Fruit fly (Drosophila melanogaster) whole organism, embryonic: ENCODE results near the gene CG16865.
A peak's percentile ranks its signal among the peaks of the same experiment; 100 is the strongest.

Experiments used
- Blimp-1 ChIP-seq: fragments of 200-800 bp; sonication (Bioruptor generic); optimal IDR thresholded peaks from 3 replicates; lab custom pipeline; 2018; ENCODE audit warnings: missing biosample characterization, missing genetic modification characterization, mild to moderate bottlenecking, moderate library complexity, missing genetic modification reagents
- CG1024 ChIP-seq: fragments of 200-800 bp; sonication (Bioruptor generic); IDR thresholded peaks from 2 replicates; pipeline ENCODE4 v1.3.6; 2022; ENCODE audit warnings: missing biosample characterization, missing genetic modification characterization
- CG10267 ChIP-seq: fragments of 200-800 bp; sonication (Bioruptor generic); optimal IDR thresholded peaks from 2 replicates; lab custom pipeline; 2018; ENCODE audit warnings: missing biosample characterization, mild to moderate bottlenecking, missing genetic modification characterization, moderate library complexity
- CG10431 ChIP-seq: fragments of 200-800 bp; sonication (Bioruptor generic); optimal IDR thresholded peaks from 3 replicates; lab custom pipeline; 2018; ENCODE audit warnings: missing biosample characterization, mild to moderate bottlenecking, missing genetic modification characterization
- CG12236 ChIP-seq: fragments of 200-800 bp; sonication (Bioruptor generic); optimal IDR thresholded peaks from 2 replicates; lab custom pipeline; 2016; ENCODE audit warnings: missing biosample characterization, missing genetic modification characterization
- CG15514 ChIP-seq: fragments of 200-800 bp; sonication (Bioruptor generic); optimal IDR thresholded peaks from 3 replicates; lab custom pipeline; 2017; ENCODE audit warnings: missing biosample characterization, missing genetic modification characterization, mild to moderate bottlenecking, moderate library complexity, missing genetic modification reagents
- CG1602 ChIP-seq: fragments of 200-800 bp; sonication (Bioruptor generic); optimal IDR thresholded peaks from 3 replicates; lab custom pipeline; 2016; ENCODE audit warnings: missing biosample characterization, missing genetic modification characterization
- CG17802 ChIP-seq: fragments of 200-800 bp; sonication (Bioruptor generic); optimal IDR thresholded peaks from 2 replicates; lab custom pipeline; 2018; ENCODE audit warnings: missing biosample characterization, mild to moderate bottlenecking, missing genetic modification characterization, moderate library complexity
- CG30020 ChIP-seq: fragments of 200-800 bp; optimal IDR thresholded peaks from 2 replicates; lab custom pipeline; 2019; ENCODE audit warnings: missing biosample characterization, mild to moderate bottlenecking, missing genetic modification characterization, moderate library complexity
- CG31224 ChIP-seq: fragments of 200-800 bp; sonication (Bioruptor generic); IDR thresholded peaks from 2 replicates; pipeline ENCODE4 v1.3.6; 2022; ENCODE audit warnings: missing biosample characterization, missing genetic modification characterization
- CG34422 ChIP-seq: fragments of 200-800 bp; sonication (Bioruptor generic); IDR thresholded peaks from 3 replicates; pipeline ENCODE4 v1.3.6; 2022; ENCODE audit warnings: missing biosample characterization, missing genetic modification characterization
- CG6854 ChIP-seq: fragments of 200-800 bp; sonication (Bioruptor generic); optimal IDR thresholded peaks from 3 replicates; lab custom pipeline; 2017; ENCODE audit warnings: missing biosample characterization, mild to moderate bottlenecking, missing genetic modification characterization
- CG8924 ChIP-seq: fragments of 200-800 bp; optimal IDR thresholded peaks from 3 replicates; lab custom pipeline; 2019; ENCODE audit warnings: missing biosample characterization, mild to moderate bottlenecking, missing genetic modification characterization, moderate library complexity
- CG9215 ChIP-seq: fragments of 200-800 bp; sonication (Bioruptor generic); IDR thresholded peaks from 2 replicates; pipeline ENCODE4 v1.3.6; 2022; ENCODE audit warnings: missing biosample characterization, missing genetic modification characterization
- Camta ChIP-seq: fragments of 200-800 bp; sonication (Bioruptor generic); optimal IDR thresholded peaks from 2 replicates; lab custom pipeline; 2016; ENCODE audit warnings: missing biosample characterization, missing genetic modification characterization
- Chrac-16 ChIP-seq: fragments of 200-800 bp; sonication (Bioruptor generic); optimal IDR thresholded peaks from 3 replicates; lab custom pipeline; 2016; ENCODE audit warnings: missing biosample characterization, missing genetic modification characterization
- CoRest ChIP-seq: fragments of 200-800 bp; sonication (Bioruptor generic); optimal IDR thresholded peaks from 3 replicates; lab custom pipeline; 2018; ENCODE audit warnings: missing biosample characterization, mild to moderate bottlenecking, missing genetic modification characterization, moderate library complexity
- D19A ChIP-seq: fragments of 200-800 bp; optimal IDR thresholded peaks from 3 replicates; lab custom pipeline; 2019; ENCODE audit warnings: missing biosample characterization, mild to moderate bottlenecking, missing genetic modification characterization, moderate library complexity
- Drgx ChIP-seq: fragments of 200-800 bp; sonication (Bioruptor generic); IDR thresholded peaks from 2 replicates; pipeline ENCODE4 v1.3.6; 2022; ENCODE audit warnings: missing biosample characterization, missing genetic modification characterization
- Gug ChIP-seq: fragments of 200-800 bp; sonication (Bioruptor generic); IDR thresholded peaks from 4 replicates; pipeline ENCODE4 v1.3.6; 2022; ENCODE audit warnings: missing biosample characterization, missing genetic modification characterization
- H15 ChIP-seq: fragments of 200-800 bp; sonication (Bioruptor generic); IDR thresholded peaks from 3 replicates; pipeline ENCODE4 v1.3.6; 2022; ENCODE audit warnings: missing biosample characterization, missing genetic modification characterization
- Hmx ChIP-seq: fragments of 200-800 bp; sonication (Bioruptor generic); optimal IDR thresholded peaks from 2 replicates; lab custom pipeline; 2016; ENCODE audit warnings: missing biosample characterization, missing genetic modification characterization
- MESR4 ChIP-seq: fragments of 200-800 bp; sonication (Bioruptor generic); optimal IDR thresholded peaks from 2 replicates; lab custom pipeline; 2018; ENCODE audit warnings: missing biosample characterization, mild to moderate bottlenecking, missing genetic modification characterization, moderate library complexity
- Nf-YC ChIP-seq: fragments of 200-800 bp; optimal IDR thresholded peaks from 3 replicates; lab custom pipeline; 2019; ENCODE audit warnings: missing biosample characterization, mild to moderate bottlenecking, missing genetic modification characterization, moderate library complexity
- Sin3A ChIP-seq: fragments of >200 bp; optimal IDR thresholded peaks from 2 replicates; lab custom pipeline; 2018
- Six4 ChIP-seq: fragments of 200-800 bp; sonication (Bioruptor generic); optimal IDR thresholded peaks from 2 replicates; lab custom pipeline; 2016; ENCODE audit warnings: missing biosample characterization, missing genetic modification characterization
- Sox100B ChIP-seq: fragments of 200-800 bp; sonication (Bioruptor generic); optimal IDR thresholded peaks from 3 replicates; lab custom pipeline; 2018; ENCODE audit warnings: missing biosample characterization, mild to moderate bottlenecking, missing genetic modification characterization
- Sry-δ ChIP-seq: fragments of 200-800 bp; sonication (Bioruptor generic); optimal IDR thresholded peaks from 2 replicates; lab custom pipeline; 2016; ENCODE audit warnings: missing biosample characterization, missing genetic modification characterization
- Ssrp ChIP-seq: fragments of 200-800 bp; sonication (Bioruptor generic); optimal IDR thresholded peaks from 2 replicates; lab custom pipeline; 2018; ENCODE audit warnings: missing biosample characterization, mild to moderate bottlenecking, missing genetic modification characterization, moderate library complexity
- chif ChIP-seq, 2 experiments: fragments of 200-800 bp; sonication (Bioruptor generic); optimal IDR thresholded peaks; 3 replicates each; lab custom pipeline; 2016; ENCODE audit warnings: missing biosample characterization in 2 of 2, missing genetic modification characterization in 2 of 2
- disco-r ChIP-seq: fragments of 200-800 bp; sonication (Bioruptor generic); optimal IDR thresholded peaks from 2 replicates; lab custom pipeline; 2016; ENCODE audit warnings: missing biosample characterization, missing genetic modification characterization
- fd102C ChIP-seq: fragments of 200-800 bp; sonication (Bioruptor generic); optimal IDR thresholded peaks from 2 replicates; lab custom pipeline; 2018; ENCODE audit warnings: missing biosample characterization, mild to moderate bottlenecking, missing genetic modification characterization, moderate library complexity
- gfzf ChIP-seq: fragments of 200-800 bp; sonication (Bioruptor generic); optimal IDR thresholded peaks from 2 replicates; lab custom pipeline; 2016; ENCODE audit warnings: missing biosample characterization, mild to moderate bottlenecking, missing genetic modification characterization, moderate library complexity
- grau ChIP-seq: fragments of 200-800 bp; optimal IDR thresholded peaks from 3 replicates; lab custom pipeline; 2019; ENCODE audit warnings: missing biosample characterization, mild to moderate bottlenecking, missing genetic modification characterization, moderate library complexity
- hb ChIP-seq: fragments of 200-800 bp; sonication (Bioruptor generic); IDR thresholded peaks from 3 replicates; pipeline ENCODE4 v1.3.6; 2022; ENCODE audit warnings: missing biosample characterization, missing genetic modification characterization; ENCODE audit not compliant: partially characterized antibody
- hth ChIP-seq: fragments of >200 bp; optimal IDR thresholded peaks from 2 replicates; lab custom pipeline; 2017; ENCODE audit warnings: inconsistent platforms
- ind ChIP-seq: fragments of 200-800 bp; sonication (Bioruptor generic); optimal IDR thresholded peaks from 3 replicates; lab custom pipeline; 2016; ENCODE audit warnings: missing biosample characterization, missing genetic modification characterization
- kay ChIP-seq: fragments of 200-800 bp; sonication (Bioruptor generic); optimal IDR thresholded peaks from 2 replicates; lab custom pipeline; 2016; ENCODE audit warnings: missing biosample characterization, missing genetic modification characterization
- klu ChIP-seq: fragments of 200-800 bp; sonication (Bioruptor generic); IDR thresholded peaks from 2 replicates; pipeline ENCODE4 v1.3.6; 2022; ENCODE audit warnings: missing biosample characterization, missing genetic modification characterization
- knrl ChIP-seq: fragments of 200-800 bp; sonication (Bioruptor generic); IDR thresholded peaks from 3 replicates; pipeline ENCODE4 v1.3.6; 2022; ENCODE audit warnings: missing biosample characterization, missing genetic modification characterization; ENCODE audit not compliant: partially characterized antibody
- lov ChIP-seq, 2 experiments: fragments of 200-800 bp in 1 of 2; fragments of >200 bp in 1 of 2; sonication (Bioruptor generic) in 1 of 2; IDR thresholded peaks in 1 of 2; optimal IDR thresholded peaks in 1 of 2; 2 replicates in 1 of 2; 3 replicates in 1 of 2; pipeline versions ENCODE4 v1.3.6 to Lab custom; 2017 to 2022; ENCODE audit warnings: missing biosample characterization in 1 of 2, missing genetic modification characterization in 1 of 2
- prd ChIP-seq, 3 experiments: fragments of >200 bp in 2 of 3; fragments of 200-800 bp in 1 of 3; sonication (Bioruptor generic) in 1 of 3; optimal IDR thresholded peaks in 2 of 3; IDR thresholded peaks in 1 of 3; 2 replicates in 2 of 3; 3 replicates in 1 of 3; pipeline versions ENCODE4 v1.3.6 to Lab custom; 2017 to 2022; ENCODE audit warnings: missing biosample characterization in 1 of 3, missing genetic modification characterization in 1 of 3
- rib ChIP-seq: fragments of 200-800 bp; sonication (Bioruptor generic); IDR thresholded peaks from 2 replicates; pipeline ENCODE4 v1.3.6; 2022; ENCODE audit warnings: missing biosample characterization, missing genetic modification characterization
- sd ChIP-seq: fragments of 200-800 bp; sonication (Bioruptor generic); optimal IDR thresholded peaks from 3 replicates; lab custom pipeline; 2018; ENCODE audit warnings: missing biosample characterization, mild to moderate bottlenecking, missing genetic modification characterization, moderate library complexity
- sens ChIP-seq: fragments of 200-800 bp; sonication (Bioruptor generic); peaks from one replicate; lab custom pipeline; 2016; ENCODE audit warnings: missing biosample characterization, missing genetic modification characterization
- seq ChIP-seq: fragments of 200-800 bp; sonication (Bioruptor generic); IDR thresholded peaks from 2 replicates; pipeline ENCODE4 v1.3.6; 2022; ENCODE audit warnings: missing biosample characterization, missing genetic modification characterization
- vnd ChIP-seq: fragments of 200-800 bp; sonication (Bioruptor generic); IDR thresholded peaks from 3 replicates; pipeline ENCODE4 v1.3.6; 2022; ENCODE audit warnings: missing biosample characterization, missing genetic modification characterization; ENCODE audit not compliant: partially characterized antibody
- z ChIP-seq: fragments of 200-800 bp; sonication (Bioruptor generic); IDR thresholded peaks from 3 replicates; pipeline ENCODE4 v1.3.6; 2022; ENCODE audit warnings: missing biosample characterization, missing genetic modification characterization

Gene CG16865

DNA sequence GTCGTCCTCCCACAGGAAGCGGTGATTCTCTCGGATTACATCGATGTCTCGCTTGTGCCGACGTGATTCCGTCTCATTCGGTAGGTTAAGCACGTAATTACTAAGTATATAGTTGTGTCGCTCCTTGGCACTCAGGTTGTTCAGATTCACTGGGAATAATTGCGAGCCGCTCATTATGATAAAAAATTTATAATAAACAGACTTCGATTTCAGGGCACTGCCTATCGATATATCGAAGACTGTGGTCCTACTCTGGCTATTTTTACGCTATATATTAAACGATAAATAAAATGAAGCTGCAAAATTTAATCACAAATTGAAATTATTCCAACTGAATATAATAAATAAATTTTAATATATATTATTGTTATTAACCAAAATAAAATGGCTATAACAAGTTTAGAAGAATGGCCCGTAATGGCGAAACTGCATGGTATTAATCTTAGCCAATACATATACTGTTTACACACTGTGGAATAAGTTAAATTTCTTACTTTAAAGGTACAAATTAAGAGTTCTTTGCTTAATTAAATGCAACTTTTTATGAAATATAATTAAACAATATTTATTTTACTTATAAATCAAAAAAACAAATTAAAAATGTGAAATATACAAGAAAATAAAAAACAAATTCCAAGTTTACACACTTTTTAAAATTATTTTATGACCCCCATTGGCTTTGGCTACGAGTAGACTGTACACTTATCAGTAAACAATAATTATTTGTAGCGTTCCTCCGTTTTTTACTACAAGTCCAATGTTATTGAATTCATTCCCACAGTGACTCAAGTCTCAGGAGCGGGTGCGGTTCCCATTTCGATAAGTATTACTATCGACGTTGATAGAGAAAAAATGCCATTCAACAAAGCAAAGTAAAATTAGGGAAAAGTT, 27.8 kb upstream of the CG16865 start, which contains the start of gene Eato (continued):
- peak; percentile 35 for TF ChIP-seq CG17802 (tag; lab: Kevin White, UChicago)
- 0 out of 3 replicates have a peak, but pooled peaks have one; percentile 26 for TF ChIP-seq CG34422
- peak; percentile 9 for TF ChIP-seq CG10267 (tag; lab: Kevin White, UChicago)
- no peak for TF ChIP-seq Hmx (GFP tag; lab: Kevin White, UChicago)
- peak; percentile 25 for TF ChIP-seq gfzf
- no peak for TF ChIP-seq chif (GFP tag; optimal IDR thresholded peaks at IDR 0.05; lab: Kevin White, UChicago)
- no peak for TF ChIP-seq lov (optimal IDR thresholded peaks at IDR 0.05; lab: Kevin White, UChicago)
- TF ChIP-seq lov (GFP tag; IDR thresholded peaks at IDR 0.05; lab: Robert Waterston, UW) = no peak
- TF ChIP-seq knrl = peak; percentile 38; the same call in 2 of the 3 replicates
- TF ChIP-seq H15 (GFP tag; lab: Robert Waterston, UW) = no peak
- peak; percentile 23 for TF ChIP-seq sd (tag; lab: Kevin White, UChicago)
- peak; percentile 38; the same call in 1 of the 3 replicates for TF ChIP-seq vnd (GFP tag; lab: Robert Waterston, UW)
- peak; percentile 47 for TF ChIP-seq Sry-δ (GFP tag; lab: Kevin White, UChicago)
- peak; percentile 7 for TF ChIP-seq ind
- peak; percentile 0 for TF ChIP-seq Chrac-16 (GFP tag; lab: Kevin White, UChicago)
- peak; percentile 11; the same call in 1 of the 4 replicates for TF ChIP-seq Gug
- TF ChIP-seq Camta (GFP tag; lab: Kevin White, UChicago) = no peak
- peak; percentile 47 for TF ChIP-seq MESR4 (GFP tag; lab: Kevin White, UChicago)
- no peak for TF ChIP-seq Blimp-1
- no peak for TF ChIP-seq fd102C (GFP tag; lab: Kevin White, UChicago)
- peak; percentile 36 for TF ChIP-seq Nf-YC (tag; lab: Kevin White, UChicago)
- no peak for TF ChIP-seq kay
- no peak for TF ChIP-seq z
- no peak for TF ChIP-seq disco-r (GFP tag; lab: Kevin White, UChicago)
- peak; percentile 19; the same call in 1 of the 2 replicates for TF ChIP-seq CG1024 (GFP tag; lab: Robert Waterston, UW)
- peak; percentile 8 for TF ChIP-seq grau
- TF ChIP-seq Sox100B (GFP tag; lab: Kevin White, UChicago) = no peak
- TF ChIP-seq Six4 (GFP tag; lab: Kevin White, UChicago) = no peak
- no peak for TF ChIP-seq D19A
- TF ChIP-seq hth (lab: Kevin White, UChicago) = no peak
- no peak for TF ChIP-seq prd (optimal IDR thresholded peaks at IDR 0.05; lab: Kevin White, UChicago)
- TF ChIP-seq prd (GFP tag; IDR thresholded peaks at IDR 0.05; lab: Robert Waterston, UW) = no peak
- TF ChIP-seq seq = no peak
- no peak for TF ChIP-seq rib
- TF ChIP-seq sens (GFP tag; lab: Kevin White, UChicago) = peak; percentile 64
- TF ChIP-seq hb (GFP tag; lab: Robert Waterston, UW) = peak; percentile 52; the same call in 1 of the 3 replicates
- TF ChIP-seq CG1602 (GFP tag; lab: Kevin White, UChicago) = no peak
- TF ChIP-seq CG8924 (tag; lab: Kevin White, UChicago) = peak; percentile 3
- no peak for TF ChIP-seq CG6854 (GFP tag; lab: Kevin White, UChicago)
- TF ChIP-seq CG12236 (GFP tag; lab: Kevin White, UChicago) = no peak
- peak; percentile 62 for TF ChIP-seq CG15514 (GFP tag; lab: Kevin White, UChicago)
- no peak for TF ChIP-seq Sin3A (lab: Kevin White, UChicago)
- TF ChIP-seq CG31224 (GFP tag; lab: Robert Waterston, UW) = no peak
- TF ChIP-seq CoRest (tag; lab: Kevin White, UChicago) = peak; percentile 5
- no peak for TF ChIP-seq Ssrp (tag; lab: Kevin White, UChicago)
- TF ChIP-seq klu = no peak
- peak; percentile 21; the same call in 1 of the 2 replicates for TF ChIP-seq CG9215 (GFP tag; lab: Robert Waterston, UW)
- TF ChIP-seq CG10431 (GFP tag; lab: Kevin White, UChicago) = no peak
- TF ChIP-seq Drgx (GFP tag; lab: Robert Waterston, UW) = no peak
- TF ChIP-seq CG30020 = peak; percentile 71
